Worm (Caenorhabditis elegans): ENCODE data around the gene ttbk-4.
A peak's percentile ranks its signal among the peaks of the same experiment; 100 is the strongest.

The ttbk-4 gene

ce11 chrIV:10060795-10061194, 14.1 kb downstream of the ttbk-4 start:
- TF ChIP-seq daf-8 (GFP tag; IDR thresholded peaks at IDR 0.05) (no peak), daf-16 (GFP tag; optimal IDR thresholded peaks at IDR 0.05) (no peak), daf-16 (tag; optimal IDR thresholded peaks at IDR 0.05) (peak; percentile 50), attf-4 (tag; optimal IDR thresholded peaks at IDR 0.05) (no peak), Y105C5A.15 (GFP tag; IDR thresholded peaks at IDR 0.05) (no peak), dmd-6 (GFP tag; IDR thresholded peaks at IDR 0.05) (peak; percentile 34), Y5F2A.4 (GFP tag; optimal IDR thresholded peaks at IDR 0.05) (no peak), T20F7.1 (GFP tag; optimal IDR thresholded peaks at IDR 0.05) (no peak), aha-1 (tag) (peak; percentile 59), zip-11 (GFP tag; IDR thresholded peaks at IDR 0.05) (no peak), nhr-102 (tag; optimal IDR thresholded peaks at IDR 0.05) (no peak), mes-2 (tag; optimal IDR thresholded peaks at IDR 0.05; ENCODE audit: poor library complexity, severe bottlenecking) (no peak), nhr-25 (tag; optimal IDR thresholded peaks at IDR 0.05; ENCODE audit: borderline replicate concordance, insufficient read depth) (no peak), lin-38 (GFP tag; IDR thresholded peaks at IDR 0.05) (no peak), ctbp-1 (GFP tag; IDR thresholded peaks at IDR 0.05) (no peak), pqm-1 (tag; optimal IDR thresholded peaks at IDR 0.05) (peak; percentile 2)

ce11 chrIV:10059175-10059574, 15.8 kb downstream of the ttbk-4 start:
- no peak for TF ChIP-seq daf-8 (GFP tag; IDR thresholded peaks at IDR 0.05)
- no peak for TF ChIP-seq T26A8.4 (GFP tag; IDR thresholded peaks at IDR 0.05)
- TF ChIP-seq hlh-11 (tag; optimal IDR thresholded peaks at IDR 0.05): peak; percentile 80
- TF ChIP-seq mdl-1 (tag; optimal IDR thresholded peaks at IDR 0.05): peak in 1 of 2 experiments; percentile 47
- TF ChIP-seq dmd-6 (GFP tag; IDR thresholded peaks at IDR 0.05): peak; percentile 90
- TF ChIP-seq hlh-30 (tag; optimal IDR thresholded peaks at IDR 0.05; ENCODE audit: insufficient read depth): peak; percentile 44
- TF ChIP-seq aha-1 (tag): peak; percentile 87
- peak; percentile 19; the same call in 1 of the 2 replicates for TF ChIP-seq lin-38 (GFP tag; IDR thresholded peaks at IDR 0.05)
- TF ChIP-seq dve-1 (tag; optimal IDR thresholded peaks at IDR 0.05; ENCODE audit: insufficient read depth): peak; percentile 93
- TF ChIP-seq saeg-2 (GFP tag; IDR thresholded peaks at IDR 0.05): 0 out of 2 replicates have a peak, but pooled peaks have one; percentile 19
- peak; percentile 65; the same call in 1 of the 2 replicates for TF ChIP-seq php-3 (GFP tag; IDR thresholded peaks at IDR 0.05)
- peak; percentile 63; the same call in 1 of the 2 replicates for TF ChIP-seq tra-1 (GFP tag; IDR thresholded peaks at IDR 0.05)
- 0 out of 2 replicates have a peak, but pooled peaks have one; percentile 16 for TF ChIP-seq pha-4 (GFP tag; IDR thresholded peaks at IDR 0.05)
- no peak for TF ChIP-seq pha-4 (tag; optimal IDR thresholded peaks at IDR 0.05)
- peak; percentile 41 for TF ChIP-seq nhr-77 (tag; optimal IDR thresholded peaks at IDR 0.05)
- no peak for TF ChIP-seq mxl-3 (GFP tag; optimal IDR thresholded peaks at IDR 0.05)
- TF ChIP-seq T20F7.1 (GFP tag; optimal IDR thresholded peaks at IDR 0.05): peak; percentile 21
- TF ChIP-seq daf-16 (GFP tag; optimal IDR thresholded peaks at IDR 0.05): peak in 1 of 2 experiments; percentile 38
- TF ChIP-seq daf-16 (tag; optimal IDR thresholded peaks at IDR 0.05): peak; percentile 88
- TF ChIP-seq ceh-20 (GFP tag; IDR thresholded peaks at IDR 0.05): no peak
- peak; percentile 31 for TF ChIP-seq nhr-102 (tag; optimal IDR thresholded peaks at IDR 0.05)
- peak; percentile 43 for TF ChIP-seq nhr-48 (tag; optimal IDR thresholded peaks at IDR 0.05)
- peak; percentile 57 for TF ChIP-seq nhr-28 (tag; optimal IDR thresholded peaks at IDR 0.05)
- 0 out of 2 replicates have a peak, but pooled peaks have one; percentile 11 for TF ChIP-seq lin-1 (GFP tag; IDR thresholded peaks at IDR 0.05)
- TF ChIP-seq lsy-2 (tag; optimal IDR thresholded peaks at IDR 0.05): peak in 1 of 2 experiments; percentile 1
- TF ChIP-seq lin-29 (GFP tag; IDR thresholded peaks at IDR 0.05): no peak
- 0 out of 2 replicates have a peak, but pooled peaks have one; percentile 22 for TF ChIP-seq mxl-2 (GFP tag; conservative IDR thresholded peaks at IDR 0.05)
- no peak for TF ChIP-seq egl-43 (GFP tag; IDR thresholded peaks at IDR 0.05)
- TF ChIP-seq pqm-1 (tag; optimal IDR thresholded peaks at IDR 0.05): peak; percentile 91

- TF ChIP-seq lin-13 (GFP tag; optimal IDR thresholded peaks at IDR 0.05): no peak
- no peak for TF ChIP-seq T26A8.4 (GFP tag; IDR thresholded peaks at IDR 0.05)
Measured at ce11 chrIV:10056138-10056537, 18.8 kb downstream of the ttbk-4 start, which contains the start of gene T04B2.7. T04B2.7 (minus strand) TSS chrIV:10056238.

Data from whole organism, L4 larva.